Worm (Caenorhabditis elegans): ENCODE data around the gene M176.9.

DNA sequence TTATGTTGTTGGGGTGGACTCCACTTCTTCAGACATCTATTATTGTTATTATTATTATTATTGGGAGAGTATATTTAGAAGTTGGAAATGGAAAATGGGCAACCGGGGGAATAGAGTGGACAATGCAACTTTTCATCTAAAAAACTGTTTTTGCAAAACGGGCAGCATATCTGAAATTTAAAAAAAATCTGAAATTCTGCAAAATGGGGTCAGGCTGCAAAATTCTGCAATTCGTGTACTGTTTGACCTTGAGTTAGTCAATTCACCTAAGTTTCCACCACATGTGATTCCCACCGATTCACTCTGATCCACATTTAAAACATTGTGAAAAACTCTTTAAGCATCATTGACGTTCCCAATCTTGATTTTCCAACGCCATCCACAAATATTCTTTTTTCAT, 38.4 kb downstream of the M176.9 start, which contains the start of gene C06C3.4:
- TF ChIP-seq ceh-100 (GFP tag; IDR thresholded peaks at IDR 0.05) (no peak), gei-17 (GFP tag; optimal IDR thresholded peaks at IDR 0.05) (no peak), snpc-4 (GFP tag; optimal IDR thresholded peaks at IDR 0.05) (no peak), snpc-4 (tag; optimal IDR thresholded peaks at IDR 0.05) (no peak), tlf-1 (GFP tag; optimal IDR thresholded peaks at IDR 0.05) (no peak), nhr-120 (GFP tag; IDR thresholded peaks at IDR 0.05) (no peak), unc-62 (GFP tag; optimal IDR thresholded peaks at IDR 0.05) (no peak), hmg-20 (GFP tag; IDR thresholded peaks at IDR 0.05) (no peak), aptf-2 (GFP tag; conservative IDR thresholded peaks at IDR 0.05) (no peak), rpc-1 (optimal IDR thresholded peaks at IDR 0.05) (no peak), rpc-1 (tag; optimal IDR thresholded peaks at IDR 0.05) (no peak), lin-54 (GFP tag; optimal IDR thresholded peaks at IDR 0.05) (no peak), let-607 (tag; optimal IDR thresholded peaks at IDR 0.05) (no peak), ets-4 (GFP tag; optimal IDR thresholded peaks at IDR 0.05) (no peak), F52B5.7 (tag; optimal IDR thresholded peaks at IDR 0.05) (no peak)

Data from whole organism, young adult.